Worm (Caenorhabditis elegans) whole organism, L4 larva: ENCODE measurements around the gene atln-2.
A peak's percentile ranks its signal among the peaks of the same experiment; 100 is the strongest.

ENCODE experiments used
- F49E8.2 ChIP-seq: sonication (generic microtip); optimal IDR thresholded peaks from 2 replicates; lab custom pipeline; 2016; ENCODE audit warnings: missing compliant biosample characterization, mild to moderate bottlenecking, missing genetic modification characterization, borderline replicate concordance
- Y105C5A.15 ChIP-seq: fragments of 200-800 bp; sonication (Bioruptor generic); IDR thresholded peaks from 2 replicates; pipeline ENCODE4 v1.3.6; 2022; ENCODE audit warnings: missing genetic modification characterization, missing compliant biosample characterization
- Y48G9A.11 ChIP-seq: fragments of 200-800 bp; sonication (Bioruptor generic); IDR thresholded peaks from 2 replicates; pipeline ENCODE4 v1.3.6; 2022; ENCODE audit warnings: missing genetic modification reagents, missing genetic modification characterization, missing compliant biosample characterization
- Y75B8A.6 ChIP-seq: fragments of 200-800 bp; sonication (Bioruptor generic); IDR thresholded peaks from 2 replicates; pipeline ENCODE4 v1.3.6; 2022; ENCODE audit warnings: missing genetic modification reagents, missing genetic modification characterization, missing compliant biosample characterization
- ZK337.2 ChIP-seq: fragments of 200-800 bp; sonication (Bioruptor generic); IDR thresholded peaks from 2 replicates; pipeline ENCODE4 v1.3.6; 2022; ENCODE audit warnings: missing genetic modification reagents, missing genetic modification characterization, missing compliant biosample characterization
- aha-1 ChIP-seq: fragments of 150-350 bp; peaks from one replicate; lab custom pipeline; 2014; ENCODE audit warnings: missing biosample characterization, missing genetic modification characterization
- arid-1 ChIP-seq: fragments of 200-800 bp; sonication (Bioruptor generic); conservative IDR thresholded peaks from 2 replicates; pipeline ENCODE4 v1.3.6; 2022; ENCODE audit warnings: missing genetic modification reagents, missing genetic modification characterization, missing compliant biosample characterization
- ceh-20 ChIP-seq: fragments of 200-800 bp; sonication (Bioruptor generic); IDR thresholded peaks from 2 replicates; pipeline ENCODE4 v1.3.6; 2022; ENCODE audit warnings: missing genetic modification reagents, missing genetic modification characterization, missing compliant biosample characterization
- ceh-28 ChIP-seq: fragments of 150-350 bp; optimal IDR thresholded peaks from 2 replicates; lab custom pipeline; 2014; ENCODE audit warnings: missing biosample characterization, missing genetic modification reagents, missing genetic modification characterization
- ceh-62 ChIP-seq: sonication (generic microtip); optimal IDR thresholded peaks from 2 replicates; lab custom pipeline; 2017; ENCODE audit warnings: missing biosample characterization, missing genetic modification characterization
- fkh-10 ChIP-seq: fragments of 150-350 bp; optimal IDR thresholded peaks from 2 replicates; lab custom pipeline; 2014; ENCODE audit warnings: missing biosample characterization, missing genetic modification reagents, missing genetic modification characterization
- hif-1 ChIP-seq, 2 experiments: sonication (generic microtip); optimal IDR thresholded peaks; 2 replicates each; lab custom pipeline; 2016 to 2017; ENCODE audit warnings: missing compliant biosample characterization in 2 of 2, missing genetic modification characterization in 2 of 2, missing genetic modification reagents in 2 of 2, missing genotype in 2 of 2, mild to moderate bottlenecking in 1 of 2
- lim-7 ChIP-seq: fragments of 200-800 bp; sonication (Bioruptor generic); IDR thresholded peaks from 2 replicates; pipeline ENCODE4 v1.3.6; 2022; ENCODE audit warnings: missing genetic modification characterization, missing compliant biosample characterization
- lin-1 ChIP-seq: fragments of 200-800 bp; sonication (Bioruptor generic); IDR thresholded peaks from 2 replicates; pipeline ENCODE4 v1.3.6; 2022; ENCODE audit warnings: missing genetic modification reagents, missing genetic modification characterization, missing compliant biosample characterization
- lin-15B ChIP-seq: fragments of 150-350 bp; sonication (generic microtip); optimal IDR thresholded peaks from 3 replicates; lab custom pipeline; 2014; ENCODE audit warnings: missing biosample characterization, missing genetic modification characterization
- lin-38 ChIP-seq: fragments of 200-800 bp; sonication (Bioruptor generic); IDR thresholded peaks from 2 replicates; pipeline ENCODE4 v1.3.6; 2022; ENCODE audit warnings: missing genetic modification reagents, missing genetic modification characterization, missing compliant biosample characterization
- madf-5 ChIP-seq, 2 experiments: fragments of 200-800 bp; sonication (Bioruptor generic); IDR thresholded peaks; 2 replicates each; pipeline ENCODE4 v1.3.6; 2022; ENCODE audit warnings: missing compliant biosample characterization in 2 of 2, missing genetic modification characterization in 2 of 2
- mdl-1 ChIP-seq, 2 experiments: fragments of 150-350 bp in 1 of 2; sonication (generic microtip) in 1 of 2; optimal IDR thresholded peaks; 2 replicates each; lab custom pipeline; 2014 to 2017; ENCODE audit warnings: missing biosample characterization in 2 of 2, missing genetic modification characterization in 2 of 2
- nhr-102 ChIP-seq: sonication (generic microtip); optimal IDR thresholded peaks from 2 replicates; lab custom pipeline; 2016; ENCODE audit warnings: mild to moderate bottlenecking, missing genetic modification characterization, moderate library complexity, missing compliant biosample characterization
- nhr-111 ChIP-seq: fragments of 200-800 bp; sonication (Bioruptor generic); optimal IDR thresholded peaks from 2 replicates; lab custom pipeline; 2018; ENCODE audit warnings: mild to moderate bottlenecking, missing genetic modification characterization, missing compliant biosample characterization
- nhr-25 ChIP-seq: sonication (generic microtip); optimal IDR thresholded peaks from 2 replicates; lab custom pipeline; 2017; ENCODE audit warnings: missing genetic modification characterization, mild to moderate bottlenecking, missing compliant biosample characterization, antibody characterized with exemption, moderate library complexity, borderline replicate concordance; ENCODE audit not compliant: insufficient read depth
- nhr-28 ChIP-seq: fragments of 150-350 bp; optimal IDR thresholded peaks from 2 replicates; lab custom pipeline; 2014; ENCODE audit warnings: missing biosample characterization, missing genetic modification characterization
- nhr-48 ChIP-seq: sonication (generic microtip); optimal IDR thresholded peaks from 2 replicates; lab custom pipeline; 2016; ENCODE audit warnings: mild to moderate bottlenecking, missing genetic modification characterization, missing compliant biosample characterization
- nhr-6 ChIP-seq: fragments of 150-350 bp; optimal IDR thresholded peaks from 2 replicates; lab custom pipeline; 2014; ENCODE audit warnings: missing biosample characterization, missing genetic modification characterization
- nhr-76 ChIP-seq: fragments of 150-350 bp; optimal IDR thresholded peaks from 2 replicates; lab custom pipeline; 2014; ENCODE audit warnings: missing biosample characterization, missing genetic modification characterization
- nhr-77 ChIP-seq: fragments of 150-350 bp; optimal IDR thresholded peaks from 2 replicates; lab custom pipeline; 2014; ENCODE audit warnings: missing biosample characterization, missing genetic modification characterization
- pha-4 ChIP-seq, 2 experiments: fragments of 150-350 bp in 1 of 2; fragments of 200-800 bp in 1 of 2; sonication (Bioruptor generic) in 1 of 2; IDR thresholded peaks in 1 of 2; optimal IDR thresholded peaks in 1 of 2; 2 replicates each; pipeline versions ENCODE4 v1.3.6 to Lab custom; 2014 to 2022; ENCODE audit warnings: missing genetic modification characterization in 2 of 2, missing genetic modification reagents in 2 of 2, missing biosample characterization in 1 of 2, missing compliant biosample characterization in 1 of 2
- php-3 ChIP-seq: fragments of 200-800 bp; sonication (Bioruptor generic); IDR thresholded peaks from 2 replicates; pipeline ENCODE4 v1.3.6; 2022; ENCODE audit warnings: missing genetic modification reagents, missing genetic modification characterization, missing compliant biosample characterization
- saeg-2 ChIP-seq: fragments of 200-800 bp; sonication (Bioruptor generic); IDR thresholded peaks from 2 replicates; pipeline ENCODE4 v1.3.6; 2022; ENCODE audit warnings: missing genetic modification reagents, missing genetic modification characterization, missing compliant biosample characterization
- snpc-1.2 ChIP-seq: fragments of 200-800 bp; sonication (Bioruptor generic); IDR thresholded peaks from 2 replicates; pipeline ENCODE4 v1.3.6; 2022; ENCODE audit warnings: missing genetic modification reagents, missing genetic modification characterization, missing compliant biosample characterization
- unc-130 ChIP-seq: sonication (generic microtip); optimal IDR thresholded peaks from 2 replicates; lab custom pipeline; 2016; ENCODE audit warnings: missing genetic modification reagents, missing genetic modification characterization, missing compliant biosample characterization
- unc-39 ChIP-seq: sonication (generic microtip); optimal IDR thresholded peaks from 2 replicates; lab custom pipeline; 2017; ENCODE audit warnings: missing biosample characterization, missing genetic modification characterization
- unc-62 ChIP-seq, 3 experiments: fragments of 150-350 bp in 1 of 3; sonication (generic microtip); optimal IDR thresholded peaks in 2 of 3; peaks in 1 of 3; 1 replicate in 1 of 3; 2 replicates in 2 of 3; lab custom pipeline; 2014 to 2017; ENCODE audit warnings: missing biosample characterization in 3 of 3, missing genetic modification characterization in 3 of 3, missing genetic modification reagents in 3 of 3, missing genotype in 1 of 3
- zip-11 ChIP-seq: fragments of 200-800 bp; sonication (Bioruptor generic); IDR thresholded peaks from 2 replicates; pipeline ENCODE4 v1.3.6; 2022; ENCODE audit warnings: missing genetic modification characterization, missing compliant biosample characterization
- ztf-11 ChIP-seq: fragments of 150-350 bp; optimal IDR thresholded peaks from 2 replicates; lab custom pipeline; 2014; ENCODE audit warnings: missing biosample characterization, missing genetic modification characterization

atln-2 gene

DNA sequence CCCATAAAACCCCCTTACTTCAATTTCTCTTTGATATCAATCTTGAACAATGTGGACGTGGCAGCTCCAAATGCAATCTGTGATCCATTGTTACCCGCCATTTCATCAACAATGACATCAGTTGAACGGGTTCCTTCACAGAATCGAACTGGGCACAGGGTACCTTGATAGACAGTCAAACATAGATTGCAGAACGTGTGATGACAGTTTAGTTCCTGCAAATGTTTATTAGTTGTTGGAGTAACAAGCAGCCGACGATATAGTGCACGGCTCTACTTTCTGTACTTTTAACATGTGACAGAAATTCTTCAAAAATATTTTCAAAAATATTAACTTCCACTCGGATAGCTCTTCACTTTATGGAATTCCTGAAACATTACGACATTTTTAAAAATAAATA lies 37.2 kb upstream of the atln-2 start, which contains the start of gene Y57G11C.48:
Gene Y57G11C.48 (minus strand): TSS at position 101 of the 400 bp plus-strand sequence.
- TF ChIP-seq unc-39 (tag; lab: Kevin White, UChicago) (no peak), lim-7 (GFP tag; lab: Robert Waterston, UW) (no peak), nhr-102 (tag; lab: Kevin White, UChicago) (no peak), arid-1 (GFP tag; lab: Robert Waterston, UW) (no peak), nhr-6 (tag; lab: Kevin White, UChicago) (no peak), nhr-28 (tag; lab: Kevin White, UChicago) (no peak), nhr-25 (tag; lab: Kevin White, UChicago) (no peak), nhr-48 (tag; lab: Kevin White, UChicago) (no peak), saeg-2 (GFP tag; lab: Robert Waterston, UW) (no peak)
- TF ChIP-seq, all 104 proteins: peak for 0

- TF ChIP-seq hif-1 (tag; optimal IDR thresholded peaks at IDR 0.05; lab: Kevin White, UChicago) (no peak), snpc-1.2 (GFP tag; lab: Robert Waterston, UW) (peak; percentile 64)
- TF ChIP-seq, all 104 proteins: peak for 1
Observed at ce11 chrIV:14949048-14949447, 32.4 kb upstream of the atln-2 start.

ce11 chrIV:14950468-14950867 lies 30.9 kb upstream of the atln-2 start, which contains the start of gene Y41E3.22:
Gene Y41E3.22 (plus strand): TSS chrIV:14950710.
- peak; percentile 69 for TF ChIP-seq aha-1 (tag; lab: Kevin White, UChicago)
- peak in 1 of 2 experiments; percentile 90 for TF ChIP-seq unc-62 (GFP tag; optimal IDR thresholded peaks at IDR 0.05 in 1 of 2; lab: Kevin White, UChicago)
- no peak for TF ChIP-seq unc-62 (tag; optimal IDR thresholded peaks at IDR 0.05; lab: Kevin White, UChicago)
- no peak for TF ChIP-seq ceh-62 (tag; lab: Kevin White, UChicago)
- TF ChIP-seq ztf-11 (tag; lab: Kevin White, UChicago) = no peak
- no peak for TF ChIP-seq Y75B8A.6
- no peak for TF ChIP-seq php-3 (GFP tag; lab: Robert Waterston, UW)
- TF ChIP-seq mdl-1 (tag; optimal IDR thresholded peaks at IDR 0.05; lab: Kevin White, UChicago) = no peak
- TF ChIP-seq nhr-111 (GFP tag; lab: Kevin White, UChicago) = no peak
- TF ChIP-seq Y105C5A.15 = no peak
- TF ChIP-seq ceh-20 (GFP tag; lab: Robert Waterston, UW) = no peak
- no peak for TF ChIP-seq madf-5 (GFP tag; IDR thresholded peaks at IDR 0.05; lab: Robert Waterston, UW)
- TF ChIP-seq nhr-76 (tag; lab: Kevin White, UChicago) = no peak
- TF ChIP-seq ZK337.2 = no peak
- no peak for TF ChIP-seq fkh-10 (GFP tag; lab: Kevin White, UChicago)
- TF ChIP-seq lin-1 (GFP tag; lab: Robert Waterston, UW) = no peak
- TF ChIP-seq nhr-77 (tag; lab: Kevin White, UChicago) = no peak
- TF ChIP-seq, all 104 proteins: peak for 2

DNA sequence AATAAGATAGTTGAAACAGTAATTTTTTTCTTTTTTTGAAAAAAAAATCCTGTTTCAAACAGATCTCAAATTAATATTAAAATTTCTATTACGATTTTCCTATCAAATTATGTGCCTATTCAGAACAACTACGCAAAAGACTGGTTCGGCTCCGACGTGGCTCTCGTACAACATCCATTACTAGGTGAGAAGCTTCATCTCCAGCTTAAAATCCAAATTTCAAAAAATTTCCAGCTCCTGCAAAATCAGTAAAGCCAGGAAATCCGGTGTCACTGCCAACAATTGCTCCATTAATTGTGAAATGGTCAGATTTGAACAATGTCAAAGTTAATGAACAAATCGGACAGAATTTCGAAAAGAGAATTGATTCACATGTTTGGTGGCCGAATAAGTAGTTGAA lies 27.6 kb upstream of the atln-2 start:
- peak; percentile 79 for TF ChIP-seq snpc-1.2 (GFP tag; lab: Robert Waterston, UW)
- no peak for TF ChIP-seq unc-130 (GFP tag; lab: Kevin White, UChicago)
- no peak for TF ChIP-seq ceh-28
- TF ChIP-seq F49E8.2 (tag; lab: Kevin White, UChicago) = peak; percentile 64
- no peak for TF ChIP-seq zip-11
- TF ChIP-seq lin-15B (tag; lab: Kevin White, UChicago) = no peak
- peak; percentile 52 for TF ChIP-seq lin-38 (GFP tag; lab: Robert Waterston, UW)
- TF ChIP-seq pha-4 (GFP tag; IDR thresholded peaks at IDR 0.05; lab: Robert Waterston, UW) = 0 out of 2 replicates have a peak, but pooled peaks have one; percentile 11
- TF ChIP-seq pha-4 (tag; optimal IDR thresholded peaks at IDR 0.05; lab: Kevin White, UChicago) = no peak
- TF ChIP-seq Y48G9A.11 = 0 out of 2 replicates have a peak, but pooled peaks have one; percentile 17
